Worm (Caenorhabditis elegans) whole organism, early embryonic: ENCODE data around the gene C07E3.8.

Experiments
- B0310.2 ChIP-seq: sonication (generic microtip); optimal IDR thresholded peaks from 2 replicates; lab custom pipeline; 2016; ENCODE audit warnings: mild to moderate bottlenecking, missing genetic modification characterization, missing compliant biosample characterization
- F13C5.2 ChIP-seq: sonication (generic microtip); optimal IDR thresholded peaks from 2 replicates; lab custom pipeline; 2017; ENCODE audit warnings: mild to moderate bottlenecking, missing genetic modification characterization, inconsistent platforms, missing compliant biosample characterization
- aly-1 ChIP-seq: sonication (generic microtip); optimal IDR thresholded peaks from 2 replicates; lab custom pipeline; 2016; ENCODE audit warnings: missing genetic modification characterization, missing compliant biosample characterization
- ama-1 ChIP-seq: fragments of 150-350 bp; optimal IDR thresholded peaks from 2 replicates; lab custom pipeline; 2014
- ceh-13 ChIP-seq: fragments of 200-800 bp; sonication (Bioruptor generic); optimal IDR thresholded peaks from 2 replicates; lab custom pipeline; 2018; ENCODE audit warnings: mild to moderate bottlenecking, missing genetic modification characterization, missing compliant biosample characterization
- ceh-36 ChIP-seq: sonication (generic microtip); optimal IDR thresholded peaks from 2 replicates; lab custom pipeline; 2016; ENCODE audit warnings: missing genetic modification characterization, inconsistent platforms, missing compliant biosample characterization
- ets-7 ChIP-seq: sonication (generic microtip); optimal IDR thresholded peaks from 2 replicates; lab custom pipeline; 2016; ENCODE audit warnings: missing genotype, missing genetic modification characterization, missing compliant biosample characterization
- flt-1 ChIP-seq: fragments of 200-800 bp; sonication (Bioruptor generic); IDR thresholded peaks from 2 replicates; pipeline ENCODE4 v1.3.6; 2022; ENCODE audit warnings: missing genetic modification characterization, missing compliant biosample characterization
- hmbx-1 ChIP-seq: sonication (generic microtip); optimal IDR thresholded peaks from 2 replicates; lab custom pipeline; 2016; ENCODE audit warnings: mild to moderate bottlenecking, missing genetic modification characterization, missing compliant biosample characterization
- hmg-4 ChIP-seq: fragments of 200-800 bp; sonication (Bioruptor generic); optimal IDR thresholded peaks from 2 replicates; lab custom pipeline; 2018; ENCODE audit warnings: mild to moderate bottlenecking, missing genetic modification characterization, missing compliant biosample characterization
- hnd-1 ChIP-seq: sonication (generic microtip); optimal IDR thresholded peaks from 2 replicates; lab custom pipeline; 2016; ENCODE audit warnings: missing genetic modification characterization, missing compliant biosample characterization
- pes-1 ChIP-seq: fragments of 200-800 bp; sonication (Bioruptor generic); IDR thresholded peaks from 2 replicates; pipeline ENCODE4 v1.3.6; 2022; ENCODE audit warnings: missing genetic modification reagents, missing genetic modification characterization, missing compliant biosample characterization
- scrt-1 ChIP-seq: fragments of 200-800 bp; sonication (Bioruptor generic); IDR thresholded peaks from 2 replicates; pipeline ENCODE4 v1.3.6; 2022; ENCODE audit warnings: missing genetic modification characterization, missing compliant biosample characterization
- sea-1 ChIP-seq: fragments of 200-800 bp; sonication (Bioruptor generic); conservative IDR thresholded peaks from 2 replicates; pipeline ENCODE4 v1.3.6; 2022; ENCODE audit warnings: missing genetic modification characterization, missing compliant biosample characterization
- tbx-11 ChIP-seq: fragments of 200-800 bp; sonication (Bioruptor generic); IDR thresholded peaks from 2 replicates; pipeline ENCODE4 v1.3.6; 2022; ENCODE audit warnings: missing genetic modification characterization, missing compliant biosample characterization
- tbx-37 ChIP-seq: fragments of 200-800 bp; sonication (Bioruptor generic); conservative IDR thresholded peaks from 2 replicates; pipeline ENCODE4 v1.3.6; 2022; ENCODE audit warnings: missing genetic modification reagents, missing genetic modification characterization, missing compliant biosample characterization
- tra-4 ChIP-seq: sonication (generic microtip); optimal IDR thresholded peaks from 2 replicates; lab custom pipeline; 2017; ENCODE audit warnings: missing genetic modification characterization, missing compliant biosample characterization

The C07E3.8 gene

DNA sequence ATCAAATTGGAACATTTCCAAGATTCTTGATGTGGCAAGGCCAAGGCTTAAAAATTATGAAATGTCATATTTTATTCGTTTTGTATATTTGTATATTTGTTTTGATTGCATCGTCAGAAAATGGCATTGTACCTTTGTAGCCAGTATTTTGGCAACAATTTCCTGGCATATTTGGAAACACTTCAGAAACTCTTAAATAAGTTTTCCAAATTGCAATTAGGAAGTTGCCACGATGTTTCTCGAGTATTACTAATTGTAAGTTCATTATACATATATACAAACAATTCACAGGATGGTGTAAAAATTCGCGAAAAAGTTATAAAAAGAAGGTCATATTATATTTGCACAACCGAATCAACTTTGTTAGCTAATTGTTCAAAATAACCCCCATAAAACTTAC lies 36.8 kb upstream of the C07E3.8 start, which contains the start of gene idpp-8:
Gene idpp-8, plus strand, starts transcription at position 301 of the 400 bp plus-strand sequence.
- no peak for TF ChIP-seq tbx-11
- no peak for TF ChIP-seq hmbx-1 (tag; lab: Kevin White, UChicago)

DNA sequence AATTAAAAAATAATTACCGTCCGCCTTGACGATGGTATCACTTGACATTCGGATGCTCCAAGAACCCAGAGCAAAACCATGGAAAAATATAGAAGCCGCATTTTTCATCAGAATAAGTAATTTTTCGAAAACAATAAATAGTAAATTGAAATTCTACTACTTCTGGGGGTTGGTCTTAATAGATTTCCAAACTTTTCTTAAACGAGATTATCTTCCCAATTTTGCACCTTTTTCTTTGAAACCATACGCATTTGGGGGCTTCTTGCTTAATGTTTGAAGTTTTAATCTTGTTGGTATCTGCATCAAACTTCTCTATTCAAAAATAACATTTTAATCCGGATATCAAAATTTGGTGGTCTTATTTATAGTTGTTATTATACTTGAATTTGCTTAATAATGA lies 35.9 kb upstream of the C07E3.8 start, which contains the start of gene gcy-5:
Gene gcy-5, minus strand, starts transcription at position 101 of the 400 bp plus-strand sequence.
- TF ChIP-seq ets-7, result no peak
- no peak for TF ChIP-seq ama-1
- TF ChIP-seq ceh-36, result no peak
- no peak for TF ChIP-seq aly-1
- TF ChIP-seq tra-4 (tag; lab: Kevin White, UChicago), result no peak
- no peak for TF ChIP-seq F13C5.2 (tag; lab: Kevin White, UChicago)
- TF ChIP-seq scrt-1, result no peak
- no peak for TF ChIP-seq sea-1
- no peak for TF ChIP-seq flt-1
- no peak for TF ChIP-seq tbx-37 (GFP tag; lab: Robert Waterston, UW)

DNA sequence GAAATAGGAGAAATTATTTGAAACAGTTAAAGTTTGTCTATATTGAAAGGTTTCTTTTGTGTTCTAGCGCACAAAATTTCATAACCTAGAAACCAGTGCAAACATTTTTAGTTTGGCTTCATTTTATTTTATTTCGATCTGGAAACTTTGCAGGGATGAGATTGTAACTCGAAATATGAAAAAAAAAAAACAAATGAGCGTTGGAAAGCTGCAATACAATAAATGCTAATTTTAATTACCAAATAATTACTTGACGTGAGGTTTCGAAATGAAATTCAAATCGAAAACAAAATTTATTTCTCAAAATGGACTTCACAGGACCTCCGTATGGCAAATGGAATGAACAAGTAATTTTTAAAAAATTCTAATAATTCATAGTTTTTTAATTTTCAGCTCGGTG lies 35.1 kb upstream of the C07E3.8 start, which contains the start of gene M02G9.4:
Gene M02G9.4, plus strand, starts transcription at position 301 of the 400 bp plus-strand sequence.
- TF ChIP-seq F13C5.2 (tag; lab: Kevin White, UChicago), result no peak
- no peak for TF ChIP-seq aly-1
- no peak for TF ChIP-seq ets-7
- no peak for TF ChIP-seq sea-1
- no peak for TF ChIP-seq hnd-1
- no peak for TF ChIP-seq tra-4 (tag; lab: Kevin White, UChicago)
- no peak for TF ChIP-seq ceh-13 (GFP tag; lab: Kevin White, UChicago)
- no peak for TF ChIP-seq ama-1
- TF ChIP-seq B0310.2 (tag; lab: Kevin White, UChicago), result no peak
- no peak for TF ChIP-seq hmbx-1 (tag; lab: Kevin White, UChicago)
- TF ChIP-seq pes-1 (GFP tag; lab: Robert Waterston, UW), result no peak
- TF ChIP-seq hmg-4 (GFP tag; lab: Kevin White, UChicago), result no peak
- no peak for TF ChIP-seq flt-1
- TF ChIP-seq tbx-11, result no peak
- TF ChIP-seq scrt-1, result no peak
- no peak for TF ChIP-seq tbx-37 (GFP tag; lab: Robert Waterston, UW)
- no peak for TF ChIP-seq ceh-36

DNA sequence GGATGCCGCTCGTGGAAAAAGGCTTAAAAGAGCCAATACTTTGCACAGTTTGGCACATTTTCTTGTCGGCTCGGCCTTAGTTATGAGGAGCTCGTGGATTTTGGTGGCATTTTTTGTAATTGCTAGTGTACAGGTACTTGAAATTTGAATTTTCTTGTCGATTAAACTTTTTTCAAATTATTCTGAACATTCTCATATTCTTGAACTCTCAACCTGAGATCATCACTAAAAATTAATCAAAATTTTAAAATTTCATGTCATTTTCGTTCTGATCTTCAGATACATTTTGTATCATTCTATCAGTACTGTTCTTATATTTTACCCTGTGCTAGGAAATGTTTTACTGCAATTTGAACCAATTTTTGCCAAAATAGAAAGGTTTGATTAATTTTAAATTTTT lies 30.7 kb upstream of the C07E3.8 start, which contains the start of gene idpp-4:
Gene idpp-4, plus strand, starts transcription at position 51 of the 400 bp plus-strand sequence.
- TF ChIP-seq ceh-13 (GFP tag; lab: Kevin White, UChicago) (no peak), B0310.2 (tag; lab: Kevin White, UChicago) (no peak), F13C5.2 (tag; lab: Kevin White, UChicago) (no peak), ama-1 (no peak), tra-4 (tag; lab: Kevin White, UChicago) (no peak), sea-1 (no peak), hmg-4 (GFP tag; lab: Kevin White, UChicago) (no peak), scrt-1 (no peak), ets-7 (no peak), ceh-36 (no peak), hnd-1 (no peak), flt-1 (no peak), aly-1 (no peak), pes-1 (GFP tag; lab: Robert Waterston, UW) (no peak), tbx-11 (no peak), tbx-37 (GFP tag; lab: Robert Waterston, UW) (no peak)

DNA sequence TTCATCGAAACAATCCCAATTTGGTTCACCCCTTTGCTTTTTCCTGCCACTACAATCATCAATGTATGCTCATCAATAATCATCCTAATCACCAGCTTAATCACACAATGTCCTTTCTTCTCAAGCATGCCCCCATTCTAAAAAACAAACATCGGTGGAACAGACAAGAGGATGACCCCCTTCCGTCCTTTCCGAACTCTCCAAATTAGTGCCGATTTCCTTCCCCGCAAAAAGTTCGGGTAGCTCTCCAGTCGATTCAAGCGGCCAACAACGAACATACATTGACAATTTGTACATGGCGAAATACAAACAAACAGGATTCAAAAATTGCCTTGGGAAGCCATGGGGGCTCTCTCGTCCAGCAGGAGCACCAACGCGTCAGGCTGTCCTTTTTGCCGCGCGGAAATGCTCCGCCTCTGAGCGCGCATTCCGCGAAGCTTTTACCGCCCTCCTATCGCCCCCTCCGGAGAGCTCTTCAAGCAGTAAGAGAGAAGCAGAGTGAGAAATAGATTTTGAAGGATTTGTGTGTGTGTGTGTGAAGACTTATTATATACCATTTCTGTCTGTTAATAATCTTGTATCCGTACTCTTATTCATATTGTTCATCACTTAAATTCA lies 26.3 kb upstream of the C07E3.8 start, which contains the start of gene appg-1:
Gene appg-1, plus strand, starts transcription at position 427 of the 618 bp plus-strand sequence.
- TF ChIP-seq hmbx-1 (tag; lab: Kevin White, UChicago), result no peak
- no peak for TF ChIP-seq sea-1
- no peak for TF ChIP-seq ets-7
- no peak for TF ChIP-seq B0310.2 (tag; lab: Kevin White, UChicago)
- TF ChIP-seq ceh-13 (GFP tag; lab: Kevin White, UChicago), result no peak
- no peak for TF ChIP-seq tbx-37 (GFP tag; lab: Robert Waterston, UW)
- TF ChIP-seq tra-4 (tag; lab: Kevin White, UChicago), result no peak
- no peak for TF ChIP-seq pes-1 (GFP tag; lab: Robert Waterston, UW)
- TF ChIP-seq tbx-11, result no peak
- TF ChIP-seq hmg-4 (GFP tag; lab: Kevin White, UChicago), result no peak
- TF ChIP-seq F13C5.2 (tag; lab: Kevin White, UChicago), result no peak
- no peak for TF ChIP-seq ama-1
- TF ChIP-seq scrt-1, result no peak
- no peak for TF ChIP-seq ceh-36
- no peak for TF ChIP-seq aly-1
- TF ChIP-seq flt-1, result no peak

DNA sequence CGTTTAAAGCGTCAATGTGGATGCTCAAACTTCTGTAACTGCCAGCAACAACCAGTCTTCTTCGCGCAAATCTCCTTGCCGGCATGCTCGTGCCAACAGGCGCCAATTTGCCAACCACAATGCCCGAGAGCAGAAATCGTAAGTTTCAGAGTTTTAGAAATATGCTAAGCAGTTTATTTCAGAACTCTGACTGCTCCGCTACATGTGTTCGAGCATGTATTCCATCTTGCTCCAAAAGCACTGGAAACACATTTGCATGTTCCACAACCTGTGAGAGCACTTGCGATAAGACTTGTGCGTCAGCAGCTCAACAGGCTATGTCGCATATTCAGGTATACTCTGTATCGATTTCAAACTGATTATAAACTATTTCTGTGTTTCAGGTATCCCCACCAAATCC lies 22.3 kb upstream of the C07E3.8 start:
- TF ChIP-seq B0310.2 (tag; lab: Kevin White, UChicago) (no peak), tbx-11 (no peak), ama-1 (no peak), ceh-36 (no peak), tra-4 (tag; lab: Kevin White, UChicago) (no peak), F13C5.2 (tag; lab: Kevin White, UChicago) (no peak), ets-7 (no peak), aly-1 (no peak)

DNA sequence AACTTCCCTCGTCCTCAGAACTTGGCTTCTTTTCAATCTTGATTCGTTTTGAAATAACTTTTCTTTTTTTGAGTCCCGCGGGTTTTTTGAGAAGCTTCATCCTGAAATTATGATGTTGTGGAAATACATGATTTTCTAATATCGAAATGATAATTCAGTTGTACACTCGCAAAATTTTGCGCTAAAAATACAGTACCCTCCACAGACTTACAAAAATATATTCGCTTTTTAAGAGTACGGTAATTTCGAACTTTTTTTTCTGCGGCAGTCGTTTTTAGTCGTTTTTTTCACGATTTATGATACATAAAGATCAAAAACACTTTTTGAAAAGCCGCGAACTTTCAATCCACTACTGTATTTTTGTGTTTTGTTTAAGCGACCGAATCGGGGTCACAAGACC lies 7.1 kb upstream of the C07E3.8 start, which contains the start of gene pro-2:
Gene pro-2, minus strand, starts transcription at position 101 of the 400 bp plus-strand sequence.
- TF ChIP-seq F13C5.2 (tag; lab: Kevin White, UChicago), result no peak
- TF ChIP-seq hnd-1, result no peak
- no peak for TF ChIP-seq ama-1
- TF ChIP-seq scrt-1, result no peak
- no peak for TF ChIP-seq hmbx-1 (tag; lab: Kevin White, UChicago)
- no peak for TF ChIP-seq pes-1 (GFP tag; lab: Robert Waterston, UW)
- TF ChIP-seq ceh-36, result no peak
- TF ChIP-seq flt-1, result no peak
- TF ChIP-seq tra-4 (tag; lab: Kevin White, UChicago), result no peak
- no peak for TF ChIP-seq ceh-13 (GFP tag; lab: Kevin White, UChicago)
- TF ChIP-seq hmg-4 (GFP tag; lab: Kevin White, UChicago), result no peak
- TF ChIP-seq ets-7, result no peak
- TF ChIP-seq tbx-11, result no peak

DNA sequence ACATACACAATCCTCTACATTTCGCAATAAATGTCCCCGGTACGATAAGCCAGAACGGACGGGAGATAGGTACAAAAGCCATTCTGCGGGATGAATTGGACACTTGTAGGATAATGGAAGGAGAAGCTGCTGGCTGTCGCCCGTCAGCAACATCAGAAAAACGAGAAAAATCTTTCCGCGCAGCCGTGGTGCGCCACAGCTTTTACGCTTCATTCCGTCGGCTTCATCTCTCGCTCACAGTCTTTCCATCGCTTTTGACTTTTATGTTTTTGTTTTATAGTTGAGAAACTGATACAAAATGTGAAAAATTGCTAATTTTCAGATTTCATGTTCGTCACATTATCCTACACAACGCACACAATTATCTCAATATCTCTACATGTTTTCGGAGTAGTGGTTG lies 6.0 kb upstream of the C07E3.8 start, which contains the start of gene C07E3.10:
Gene C07E3.10, plus strand, starts transcription at position 301 of the 400 bp plus-strand sequence.
- TF ChIP-seq ceh-13 (GFP tag; lab: Kevin White, UChicago) (no peak), tbx-11 (no peak), hmg-4 (GFP tag; lab: Kevin White, UChicago) (no peak), hnd-1 (no peak), F13C5.2 (tag; lab: Kevin White, UChicago) (no peak), tbx-37 (GFP tag; lab: Robert Waterston, UW) (no peak), pes-1 (GFP tag; lab: Robert Waterston, UW) (no peak), B0310.2 (tag; lab: Kevin White, UChicago) (no peak), sea-1 (no peak), aly-1 (no peak), ceh-36 (no peak), ama-1 (no peak), ets-7 (no peak), scrt-1 (no peak)
